Worm (Caenorhabditis elegans) whole organism, L3 larva: ENCODE results near the gene rtfo-1.

Experiments used
- R02D3.7 ChIP-seq: fragments of 150-350 bp; optimal IDR thresholded peaks from 2 replicates; lab custom pipeline; 2014; ENCODE audit warnings: missing biosample characterization, missing genetic modification characterization
- aly-2 ChIP-seq: fragments of 150-350 bp; optimal IDR thresholded peaks from 2 replicates; lab custom pipeline; 2014; ENCODE audit warnings: missing biosample characterization, missing genetic modification characterization
- ama-1 ChIP-seq: fragments of 150-350 bp; optimal IDR thresholded peaks from 2 replicates; lab custom pipeline; 2018
- ceh-16 ChIP-seq: sonication (generic microtip); optimal IDR thresholded peaks from 2 replicates; lab custom pipeline; 2017; ENCODE audit warnings: missing biosample characterization, missing genetic modification characterization
- daf-12 ChIP-seq: fragments of 150-350 bp; optimal IDR thresholded peaks from 2 replicates; lab custom pipeline; 2014; ENCODE audit warnings: missing biosample characterization, missing genetic modification reagents, missing genetic modification characterization
- egl-5 ChIP-seq: fragments of 150-350 bp; optimal IDR thresholded peaks from 2 replicates; lab custom pipeline; 2017; ENCODE audit warnings: missing biosample characterization, missing genetic modification reagents, missing genetic modification characterization, inconsistent platforms
- elt-1 ChIP-seq: fragments of 150-350 bp; optimal IDR thresholded peaks from 2 replicates; lab custom pipeline; 2014; ENCODE audit warnings: missing biosample characterization, missing genetic modification characterization
- elt-2 ChIP-seq: sonication (generic microtip); optimal IDR thresholded peaks from 2 replicates; lab custom pipeline; 2016; ENCODE audit warnings: missing genetic modification reagents, mild to moderate bottlenecking, missing genetic modification characterization, missing compliant biosample characterization
- eor-1 ChIP-seq, 2 experiments: fragments of 150-350 bp; optimal IDR thresholded peaks; 2 replicates each; lab custom pipeline; 2014 to 2018; ENCODE audit warnings: missing biosample characterization in 2 of 2, missing genetic modification characterization in 2 of 2
- fkh-2 ChIP-seq: fragments of 150-350 bp; optimal IDR thresholded peaks from 2 replicates; lab custom pipeline; 2014; ENCODE audit warnings: missing biosample characterization, missing genetic modification reagents, missing genetic modification characterization
- hmg-11 ChIP-seq: sonication (generic microtip); optimal IDR thresholded peaks from 2 replicates; lab custom pipeline; 2016; ENCODE audit warnings: missing genetic modification characterization, missing compliant biosample characterization
- jun-1 ChIP-seq: fragments of 150-350 bp; optimal IDR thresholded peaks from 2 replicates; lab custom pipeline; 2014; ENCODE audit warnings: missing biosample characterization, missing genetic modification reagents, missing genetic modification characterization
- lin-15B ChIP-seq: fragments of 150-350 bp; optimal IDR thresholded peaks from 2 replicates; lab custom pipeline; 2014; ENCODE audit warnings: missing biosample characterization, missing genetic modification characterization
- lin-39 ChIP-seq: fragments of 150-350 bp; optimal IDR thresholded peaks from 2 replicates; lab custom pipeline; 2018; ENCODE audit warnings: missing biosample characterization, missing genetic modification reagents, missing genetic modification characterization
- lsy-12 ChIP-seq: sonication (generic microtip); optimal IDR thresholded peaks from 2 replicates; lab custom pipeline; 2016; ENCODE audit warnings: mild to moderate bottlenecking, missing genetic modification characterization, missing compliant biosample characterization
- mdl-1 ChIP-seq: fragments of 150-350 bp; optimal IDR thresholded peaks from 2 replicates; lab custom pipeline; 2014; ENCODE audit warnings: missing biosample characterization, missing genetic modification characterization
- mml-1 ChIP-seq: fragments of 150-350 bp; sonication (generic microtip); optimal IDR thresholded peaks from 3 replicates; lab custom pipeline; 2014; ENCODE audit warnings: missing biosample characterization, missing genetic modification characterization
- nhr-12 ChIP-seq: fragments of 150-350 bp; optimal IDR thresholded peaks from 2 replicates; lab custom pipeline; 2014; ENCODE audit warnings: missing biosample characterization, missing genetic modification characterization
- nhr-23 ChIP-seq: fragments of 150-350 bp; optimal IDR thresholded peaks from 2 replicates; lab custom pipeline; 2014; ENCODE audit warnings: missing biosample characterization, missing genetic modification reagents, missing genetic modification characterization
- nhr-28 ChIP-seq: fragments of 150-350 bp; optimal IDR thresholded peaks from 2 replicates; lab custom pipeline; 2014; ENCODE audit warnings: missing biosample characterization, missing genetic modification characterization
- nhr-43 ChIP-seq: sonication (generic microtip); optimal IDR thresholded peaks from 2 replicates; lab custom pipeline; 2016; ENCODE audit warnings: mild to moderate bottlenecking, missing genetic modification characterization, missing compliant biosample characterization; ENCODE audit not compliant: poor library complexity, severe bottlenecking
- nhr-67 ChIP-seq: fragments of 150-350 bp; optimal IDR thresholded peaks from 2 replicates; lab custom pipeline; 2014; ENCODE audit warnings: missing biosample characterization, missing genetic modification characterization
- nhr-76 ChIP-seq: fragments of 150-350 bp; sonication (generic microtip); optimal IDR thresholded peaks from 5 replicates; lab custom pipeline; 2014; ENCODE audit warnings: missing biosample characterization, missing genetic modification characterization
- nhr-77 ChIP-seq: fragments of 150-350 bp; optimal IDR thresholded peaks from 2 replicates; lab custom pipeline; 2014; ENCODE audit warnings: missing biosample characterization, missing genetic modification characterization
- pha-4 ChIP-seq: fragments of 150-350 bp; optimal IDR thresholded peaks from 2 replicates; lab custom pipeline; 2014; ENCODE audit warnings: missing biosample characterization, missing genetic modification reagents, missing genetic modification characterization
- pqm-1 ChIP-seq: fragments of 150-350 bp; optimal IDR thresholded peaks from 2 replicates; lab custom pipeline; 2017; ENCODE audit warnings: missing biosample characterization, missing genetic modification characterization, inconsistent platforms
- sea-2 ChIP-seq: fragments of 150-350 bp; sonication (generic microtip); optimal IDR thresholded peaks from 4 replicates; lab custom pipeline; 2014; ENCODE audit warnings: missing biosample characterization, missing genetic modification reagents, missing genetic modification characterization
- tbx-2 ChIP-seq: sonication (generic microtip); optimal IDR thresholded peaks from 2 replicates; lab custom pipeline; 2016; ENCODE audit warnings: mild to moderate bottlenecking, missing genetic modification characterization, missing compliant biosample characterization
- unc-39 ChIP-seq: sonication (generic microtip); optimal IDR thresholded peaks from 4 replicates; lab custom pipeline; 2017; ENCODE audit warnings: missing biosample characterization, missing genetic modification characterization
- unc-62 ChIP-seq: fragments of 150-350 bp; sonication (generic microtip); optimal IDR thresholded peaks from 4 replicates; lab custom pipeline; 2014; ENCODE audit warnings: missing biosample characterization, missing genetic modification reagents, missing genetic modification characterization
- zag-1 ChIP-seq: fragments of 150-350 bp; optimal IDR thresholded peaks from 2 replicates; lab custom pipeline; 2014; ENCODE audit warnings: missing biosample characterization, missing genetic modification characterization

rtfo-1 gene

ce11 chrV:9616130-9616529 is 33.7 kb upstream of the rtfo-1 start:
- TF ChIP-seq mdl-1: no peak
- TF ChIP-seq nhr-67 (tag; lab: Kevin White, UChicago): no peak
- no peak for TF ChIP-seq eor-1 (tag; optimal IDR thresholded peaks at IDR 0.05; lab: Kevin White, UChicago)
- no peak for TF ChIP-seq lsy-12 (tag; lab: Kevin White, UChicago)
- no peak for TF ChIP-seq nhr-43 (tag; lab: Kevin White, UChicago)
- TF ChIP-seq unc-62: no peak
- no peak for TF ChIP-seq aly-2 (tag; lab: Kevin White, UChicago)
- TF ChIP-seq ama-1 (lab: Kevin White, UChicago): no peak
- TF ChIP-seq egl-5 (tag; lab: Kevin White, UChicago): no peak
- TF ChIP-seq nhr-77 (tag; lab: Kevin White, UChicago): no peak
- TF ChIP-seq jun-1 (tag; lab: Kevin White, UChicago): no peak
- no peak for TF ChIP-seq daf-12 (tag; lab: Kevin White, UChicago)
- no peak for TF ChIP-seq nhr-28 (tag; lab: Kevin White, UChicago)
- no peak for TF ChIP-seq pha-4 (tag; lab: Kevin White, UChicago)
- TF ChIP-seq nhr-23 (tag; lab: Kevin White, UChicago): no peak
- no peak for TF ChIP-seq tbx-2 (tag; lab: Kevin White, UChicago)
- no peak for TF ChIP-seq pqm-1 (tag; lab: Kevin White, UChicago)
- no peak for TF ChIP-seq nhr-12 (tag; lab: Kevin White, UChicago)
- no peak for TF ChIP-seq mml-1 (tag; lab: Kevin White, UChicago)

ce11 chrV:9615725-9616124 is 33.3 kb upstream of the rtfo-1 start, which contains the start of gene pqn-63:
Gene pqn-63, plus strand, starts transcription at chrV:9616031.
- TF ChIP-seq elt-1 (tag; lab: Kevin White, UChicago) (no peak), pha-4 (tag; lab: Kevin White, UChicago) (peak; percentile 42)

ce11 chrV:9609217-9609616 is 26.8 kb upstream of the rtfo-1 start:
- TF ChIP-seq elt-2 (tag; lab: Kevin White, UChicago) (no peak), aly-2 (tag; lab: Kevin White, UChicago) (no peak)

ce11 chrV:9608256-9608655 is 25.8 kb upstream of the rtfo-1 start, which contains the start of gene dop-2:
Gene dop-2, plus strand, starts transcription at chrV:9608556.
- TF ChIP-seq aly-2 (tag; lab: Kevin White, UChicago): no peak
- TF ChIP-seq pha-4 (tag; lab: Kevin White, UChicago): no peak
- no peak for TF ChIP-seq nhr-76
- no peak for TF ChIP-seq lin-15B
- TF ChIP-seq lin-39 (tag; lab: Kevin White, UChicago): no peak
- TF ChIP-seq ceh-16: no peak
- TF ChIP-seq unc-62: no peak
- no peak for TF ChIP-seq R02D3.7 (tag; lab: Kevin White, UChicago)
- TF ChIP-seq unc-39 (tag; lab: Kevin White, UChicago): no peak
- TF ChIP-seq eor-1 (tag; optimal IDR thresholded peaks at IDR 0.05; lab: Kevin White, UChicago): no peak
- no peak for TF ChIP-seq hmg-11

DNA sequence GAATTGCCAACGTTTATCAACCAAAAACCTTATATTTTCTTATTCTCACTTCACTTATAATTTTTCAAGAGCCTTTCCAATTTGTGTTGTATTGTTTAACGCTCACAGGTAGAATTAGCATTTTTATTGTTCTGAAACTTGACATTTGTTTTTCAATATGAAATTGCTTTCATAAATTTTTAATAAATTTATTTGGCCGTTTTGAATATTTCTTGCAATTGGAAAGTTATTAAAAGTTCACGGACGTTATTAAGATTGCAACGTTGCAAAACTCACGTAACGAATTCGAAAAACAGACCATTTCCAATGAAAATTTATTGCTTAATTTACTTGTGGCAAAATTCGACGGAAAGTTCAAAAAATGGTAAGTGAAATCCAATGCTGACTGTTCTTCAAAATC is 7.9 kb upstream of the rtfo-1 start, which contains the start of gene K09G1.2:
Gene K09G1.2 (plus strand): TSS at position 301 of the 400 bp plus-strand sequence.
- TF ChIP-seq zag-1 (tag; lab: Kevin White, UChicago): no peak
- TF ChIP-seq aly-2 (tag; lab: Kevin White, UChicago): no peak
- TF ChIP-seq elt-2 (tag; lab: Kevin White, UChicago): no peak
- no peak for TF ChIP-seq unc-62
- TF ChIP-seq fkh-2 (tag; lab: Kevin White, UChicago): no peak
- TF ChIP-seq daf-12 (tag; lab: Kevin White, UChicago): no peak

ce11 chrV:9588574-9588973 is 6.1 kb upstream of the rtfo-1 start:
- no peak for TF ChIP-seq nhr-67 (tag; lab: Kevin White, UChicago)
- TF ChIP-seq nhr-43 (tag; lab: Kevin White, UChicago): peak; percentile 13
- no peak for TF ChIP-seq unc-62
- TF ChIP-seq nhr-23 (tag; lab: Kevin White, UChicago): peak; percentile 54
- TF ChIP-seq, all 47 proteins: peak for 2

DNA sequence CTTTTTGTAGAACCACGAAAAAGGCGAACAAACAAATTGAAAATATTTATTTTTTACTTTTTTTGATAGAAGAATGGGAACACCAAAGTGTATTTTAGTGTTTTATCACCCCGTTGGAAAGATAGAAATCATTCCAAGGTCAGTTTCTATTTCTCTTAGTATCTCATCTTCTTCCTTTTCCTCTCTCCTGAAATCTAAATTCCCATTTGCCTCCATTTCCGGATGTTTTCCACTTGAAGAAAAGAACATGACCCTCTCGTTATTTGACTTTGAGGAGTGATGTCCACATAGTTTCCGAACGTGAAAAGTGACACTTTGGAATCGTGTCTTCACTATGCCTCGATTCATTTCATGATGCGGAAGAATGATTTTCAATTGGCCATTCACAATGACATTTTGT is 5.2 kb upstream of the rtfo-1 start:
- TF ChIP-seq daf-12 (tag; lab: Kevin White, UChicago): no peak
- TF ChIP-seq sea-2 (GFP tag; lab: Kevin White, UChicago): no peak
- TF ChIP-seq mml-1 (tag; lab: Kevin White, UChicago): no peak
- no peak for TF ChIP-seq unc-39 (tag; lab: Kevin White, UChicago)
- TF ChIP-seq pqm-1 (tag; lab: Kevin White, UChicago): no peak
